Worm (Caenorhabditis elegans) whole organism, young adult: Measurements from ENCODE around the gene btb-5.

Experiments used
- C06A6.2 ChIP-seq: fragments of 200-800 bp; sonication (Bioruptor generic); conservative IDR thresholded peaks from 2 replicates; pipeline ENCODE4 v1.3.6; 2022; ENCODE audit warnings: missing genetic modification characterization, missing compliant biosample characterization
- egrh-3 ChIP-seq: fragments of 200-800 bp; sonication (Bioruptor generic); IDR thresholded peaks from 2 replicates; pipeline ENCODE4 v1.3.6; 2022; ENCODE audit warnings: missing genetic modification reagents, missing genetic modification characterization, missing compliant biosample characterization
- unc-130 ChIP-seq: sonication (generic microtip); optimal IDR thresholded peaks from 2 replicates; lab custom pipeline; 2016; ENCODE audit warnings: missing genetic modification reagents, missing genetic modification characterization, missing compliant biosample characterization

DNA sequence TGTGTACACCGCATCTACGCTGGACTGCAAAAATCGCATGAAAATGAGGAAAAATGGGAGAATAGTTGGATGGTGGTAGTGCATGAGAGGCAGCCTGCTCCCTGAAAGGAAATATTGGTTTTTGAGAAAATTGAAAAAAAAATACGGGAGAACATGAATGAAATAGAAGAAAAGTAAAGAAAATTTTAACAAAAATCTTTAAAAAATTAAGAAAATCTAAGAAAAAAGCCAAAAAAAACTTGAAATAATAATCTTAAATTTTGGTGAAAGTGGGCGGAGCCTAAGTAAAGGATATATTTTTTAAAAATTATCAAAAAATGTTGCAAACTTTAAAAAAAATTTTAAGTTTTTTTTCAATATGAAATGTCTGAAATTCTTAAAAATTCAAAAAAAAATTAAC lies 37.1 kb downstream of the btb-5 start, which contains the start of gene H10E21.5:
- TF ChIP-seq C06A6.2 (GFP tag; lab: Robert Waterston, UW) (no peak), unc-130 (GFP tag; lab: Kevin White, UChicago) (no peak), egrh-3 (no peak)
